Worm (Caenorhabditis elegans): Measurements from ENCODE around the gene unc-130.

- TF ChIP-seq ets-4 (GFP tag; optimal IDR thresholded peaks at IDR 0.05) (no peak), Y53F4B.3 (GFP tag; IDR thresholded peaks at IDR 0.05) (no peak), mes-4 (tag; optimal IDR thresholded peaks at IDR 0.05) (no peak), F23B12.7 (tag; optimal IDR thresholded peaks at IDR 0.05; ENCODE audit: insufficient read depth) (no peak), efl-1 (GFP tag; optimal IDR thresholded peaks at IDR 0.05) (peak; percentile 13), egl-18 (GFP tag; IDR thresholded peaks at IDR 0.05) (no peak)
These were observed 22.0 kb upstream of the unc-130 start for ce11 chrII:11259766-11260165.

Measured in whole organism, young adult.